Fruit fly (Drosophila melanogaster) whole organism, embryonic: ENCODE measurements around the gene Nup153.

ENCODE experiments used
- Adf1 ChIP-seq: fragments of 200-800 bp; sonication (Bioruptor generic); IDR thresholded peaks from 2 replicates; pipeline ENCODE4 v1.3.6; 2022; ENCODE audit warnings: missing biosample characterization, missing genetic modification characterization
- Aef1 ChIP-seq: fragments of 200-800 bp; sonication (Bioruptor generic); IDR thresholded peaks from 3 replicates; pipeline ENCODE4 v1.3.6; 2022; ENCODE audit warnings: missing biosample characterization, missing genetic modification characterization
- B-H2 ChIP-seq: fragments of 200-800 bp; sonication (Bioruptor generic); optimal IDR thresholded peaks from 2 replicates; lab custom pipeline; 2018; ENCODE audit warnings: missing biosample characterization, mild to moderate bottlenecking, missing genetic modification characterization
- CG10209 ChIP-seq: fragments of 200-800 bp; sonication (Bioruptor generic); optimal IDR thresholded peaks from 3 replicates; lab custom pipeline; 2017; ENCODE audit warnings: missing biosample characterization, mild to moderate bottlenecking, missing genetic modification characterization, missing genetic modification reagents
- CG10267 ChIP-seq: fragments of 200-800 bp; sonication (Bioruptor generic); optimal IDR thresholded peaks from 2 replicates; lab custom pipeline; 2018; ENCODE audit warnings: missing biosample characterization, mild to moderate bottlenecking, missing genetic modification characterization, moderate library complexity
- CG10543 ChIP-seq: fragments of 200-800 bp; sonication (Bioruptor generic); optimal IDR thresholded peaks from 3 replicates; lab custom pipeline; 2017; ENCODE audit warnings: missing biosample characterization, mild to moderate bottlenecking, missing genetic modification characterization, moderate library complexity
- CG11085 ChIP-seq: fragments of 200-800 bp; sonication (Bioruptor generic); IDR thresholded peaks from 2 replicates; pipeline ENCODE4 v1.3.6; 2022; ENCODE audit warnings: missing biosample characterization, missing genetic modification characterization
- CG11093 ChIP-seq: fragments of 200-800 bp; sonication (Bioruptor generic); IDR thresholded peaks from 3 replicates; pipeline ENCODE4 v1.3.6; 2022; ENCODE audit warnings: missing biosample characterization, missing genetic modification characterization
- CG11695 ChIP-seq: fragments of 200-800 bp; sonication (Bioruptor generic); IDR thresholded peaks from 3 replicates; pipeline ENCODE4 v1.3.6; 2022; ENCODE audit warnings: missing biosample characterization, missing genetic modification characterization
- CG12104 ChIP-seq: fragments of 200-800 bp; sonication (Bioruptor generic); optimal IDR thresholded peaks from 3 replicates; lab custom pipeline; 2016; ENCODE audit warnings: missing biosample characterization, missing genetic modification characterization
- CG12219 ChIP-seq: fragments of 200-800 bp; sonication (Bioruptor generic); optimal IDR thresholded peaks from 3 replicates; lab custom pipeline; 2018; ENCODE audit warnings: missing biosample characterization, mild to moderate bottlenecking, missing genetic modification characterization
- CG12744 ChIP-seq: fragments of 200-800 bp; sonication (Bioruptor generic); optimal IDR thresholded peaks from 2 replicates; lab custom pipeline; 2016; ENCODE audit warnings: missing biosample characterization, missing genetic modification characterization
- CG12769 ChIP-seq: fragments of 200-800 bp; sonication (Bioruptor generic); optimal IDR thresholded peaks from 2 replicates; lab custom pipeline; 2019; ENCODE audit warnings: missing biosample characterization, mild to moderate bottlenecking, missing genetic modification characterization, moderate library complexity
- CG13775 ChIP-seq: fragments of 200-800 bp; sonication (Bioruptor generic); optimal IDR thresholded peaks from 3 replicates; lab custom pipeline; 2017; ENCODE audit warnings: missing biosample characterization, mild to moderate bottlenecking, missing genetic modification characterization
- CG14441 ChIP-seq: fragments of 200-800 bp; sonication (Bioruptor generic); IDR thresholded peaks from 2 replicates; pipeline ENCODE4 v1.3.6; 2022; ENCODE audit warnings: missing biosample characterization, missing genetic modification characterization
- CG14667 ChIP-seq: fragments of 200-800 bp; sonication (Bioruptor generic); IDR thresholded peaks from 2 replicates; pipeline ENCODE4 v1.3.6; 2022; ENCODE audit warnings: missing biosample characterization, missing genetic modification characterization
- CG15269 ChIP-seq: fragments of 200-800 bp; sonication (Bioruptor generic); optimal IDR thresholded peaks from 2 replicates; lab custom pipeline; 2018; ENCODE audit warnings: missing biosample characterization, mild to moderate bottlenecking, missing genetic modification characterization, moderate library complexity
- CG17568 ChIP-seq: fragments of 200-800 bp; sonication (Bioruptor generic); optimal IDR thresholded peaks from 2 replicates; lab custom pipeline; 2018; ENCODE audit warnings: missing biosample characterization, mild to moderate bottlenecking, missing genetic modification characterization, moderate library complexity
- CG18476 ChIP-seq: fragments of 200-800 bp; sonication (Bioruptor generic); optimal IDR thresholded peaks from 2 replicates; lab custom pipeline; 2016; ENCODE audit warnings: missing biosample characterization, mild to moderate bottlenecking, missing genetic modification characterization
- CG30020 ChIP-seq: fragments of 200-800 bp; optimal IDR thresholded peaks from 2 replicates; lab custom pipeline; 2019; ENCODE audit warnings: missing biosample characterization, mild to moderate bottlenecking, missing genetic modification characterization, moderate library complexity
- CG32772 ChIP-seq: fragments of 200-800 bp; sonication (Bioruptor generic); IDR thresholded peaks from 2 replicates; pipeline ENCODE4 v1.3.6; 2022; ENCODE audit warnings: missing biosample characterization, missing genetic modification characterization
- CG4424 ChIP-seq: fragments of 200-800 bp; sonication (Bioruptor generic); optimal IDR thresholded peaks from 3 replicates; lab custom pipeline; 2016; ENCODE audit warnings: missing biosample characterization, missing genetic modification characterization
- CG7928 ChIP-seq: fragments of 200-800 bp; sonication (Bioruptor generic); optimal IDR thresholded peaks from 2 replicates; lab custom pipeline; 2017; ENCODE audit warnings: missing biosample characterization, mild to moderate bottlenecking, missing genetic modification characterization
- CG8924 ChIP-seq: fragments of 200-800 bp; optimal IDR thresholded peaks from 3 replicates; lab custom pipeline; 2019; ENCODE audit warnings: missing biosample characterization, mild to moderate bottlenecking, missing genetic modification characterization, moderate library complexity
- CG9797 ChIP-seq: fragments of 200-800 bp; sonication (Bioruptor generic); optimal IDR thresholded peaks from 3 replicates; lab custom pipeline; 2018; ENCODE audit warnings: missing biosample characterization, mild to moderate bottlenecking, missing genetic modification characterization
- D ChIP-seq, 2 experiments: fragments of 200-800 bp in 1 of 2; fragments of >200 bp in 1 of 2; sonication (Bioruptor generic) in 1 of 2; optimal IDR thresholded peaks; 2 replicates in 1 of 2; 3 replicates in 1 of 2; lab custom pipeline; 2017; ENCODE audit warnings: mild to moderate bottlenecking in 1 of 2, missing biosample characterization in 1 of 2, missing genetic modification characterization in 1 of 2, missing genetic modification reagents in 1 of 2
- Dll ChIP-seq: fragments of 200-800 bp; sonication (Bioruptor generic); IDR thresholded peaks from 4 replicates; pipeline ENCODE4 v1.3.6; 2022; ENCODE audit warnings: missing biosample characterization, missing genetic modification characterization; ENCODE audit not compliant: partially characterized antibody
- Dref ChIP-seq: fragments of 200-800 bp; sonication (Bioruptor generic); IDR thresholded peaks from 2 replicates; pipeline ENCODE4 v1.3.6; 2022; ENCODE audit warnings: missing biosample characterization, missing genetic modification characterization
- Drgx ChIP-seq: fragments of 200-800 bp; sonication (Bioruptor generic); IDR thresholded peaks from 2 replicates; pipeline ENCODE4 v1.3.6; 2022; ENCODE audit warnings: missing biosample characterization, missing genetic modification characterization
- MTF-1 ChIP-seq: fragments of 200-800 bp; sonication (Bioruptor generic); optimal IDR thresholded peaks from 2 replicates; lab custom pipeline; 2018; ENCODE audit warnings: missing biosample characterization, mild to moderate bottlenecking, missing genetic modification characterization, borderline replicate concordance
- Max ChIP-seq: fragments of 200-800 bp; sonication (Bioruptor generic); optimal IDR thresholded peaks from 2 replicates; lab custom pipeline; 2016; ENCODE audit warnings: missing biosample characterization, mild to moderate bottlenecking, missing genetic modification characterization
- Nf-YB ChIP-seq: fragments of 200-800 bp; sonication (Bioruptor generic); optimal IDR thresholded peaks from 3 replicates; lab custom pipeline; 2019; ENCODE audit warnings: missing biosample characterization, mild to moderate bottlenecking, missing genetic modification characterization, moderate library complexity
- YL-1 ChIP-seq: fragments of 200-800 bp; sonication (Bioruptor generic); optimal IDR thresholded peaks from 3 replicates; lab custom pipeline; 2017; ENCODE audit warnings: missing biosample characterization, mild to moderate bottlenecking, missing genetic modification characterization
- ara ChIP-seq: fragments of 200-800 bp; sonication (Bioruptor generic); IDR thresholded peaks from 2 replicates; pipeline ENCODE4 v1.3.6; 2022; ENCODE audit warnings: missing biosample characterization, missing genetic modification characterization
- cad ChIP-seq: fragments of >200 bp; optimal IDR thresholded peaks from 2 replicates; lab custom pipeline; 2017; ENCODE audit warnings: missing biosample characterization, missing genetic modification characterization
- dm ChIP-seq: fragments of 200-800 bp; sonication (Bioruptor generic); optimal IDR thresholded peaks from 3 replicates; lab custom pipeline; 2016; ENCODE audit warnings: missing biosample characterization, missing genetic modification characterization
- ewg ChIP-seq: fragments of 200-800 bp; sonication (Bioruptor generic); optimal IDR thresholded peaks from 3 replicates; lab custom pipeline; 2017; ENCODE audit warnings: mild to moderate bottlenecking, missing biosample characterization, missing genetic modification reagents, missing genetic modification characterization
- knrl ChIP-seq: fragments of 200-800 bp; sonication (Bioruptor generic); IDR thresholded peaks from 3 replicates; pipeline ENCODE4 v1.3.6; 2022; ENCODE audit warnings: missing biosample characterization, missing genetic modification characterization; ENCODE audit not compliant: partially characterized antibody
- nerfin-2 ChIP-seq: fragments of 200-800 bp; sonication (Bioruptor generic); IDR thresholded peaks from 2 replicates; pipeline ENCODE4 v1.3.6; 2022; ENCODE audit warnings: missing biosample characterization, missing genetic modification characterization; ENCODE audit not compliant: partially characterized antibody
- nmo ChIP-seq: fragments of 200-800 bp; sonication (Bioruptor generic); optimal IDR thresholded peaks from 2 replicates; lab custom pipeline; 2018; ENCODE audit warnings: missing biosample characterization, mild to moderate bottlenecking, missing genetic modification characterization, moderate library complexity
- oc ChIP-seq: fragments of 200-800 bp; sonication (Bioruptor generic); optimal IDR thresholded peaks from 2 replicates; lab custom pipeline; 2018; ENCODE audit warnings: missing biosample characterization, mild to moderate bottlenecking, missing genetic modification characterization, moderate library complexity
- org-1 ChIP-seq: fragments of 200-800 bp; sonication (Bioruptor generic); optimal IDR thresholded peaks from 2 replicates; lab custom pipeline; 2017; ENCODE audit warnings: missing biosample characterization, missing genetic modification characterization
- otp ChIP-seq: fragments of 200-800 bp; sonication (Bioruptor generic); IDR thresholded peaks from 3 replicates; pipeline ENCODE4, ENCODE4 v1.3.6; 2022; ENCODE audit warnings: missing biosample characterization, missing genetic modification characterization
- pho ChIP-seq: fragments of 200-800 bp; sonication (Bioruptor generic); optimal IDR thresholded peaks from 2 replicates; lab custom pipeline; 2016; ENCODE audit warnings: missing biosample characterization, missing genetic modification characterization
- pros ChIP-seq: fragments of 200-800 bp; sonication (Bioruptor generic); optimal IDR thresholded peaks from 3 replicates; lab custom pipeline; 2019; ENCODE audit warnings: missing biosample characterization, mild to moderate bottlenecking, missing genetic modification characterization, moderate library complexity
- shn ChIP-seq: fragments of 200-800 bp; sonication (Bioruptor generic); optimal IDR thresholded peaks from 3 replicates; lab custom pipeline; 2016; ENCODE audit warnings: missing biosample characterization, missing genetic modification characterization
- tup ChIP-seq: fragments of 200-800 bp; sonication (Bioruptor generic); optimal IDR thresholded peaks from 2 replicates; lab custom pipeline; 2016; ENCODE audit warnings: missing biosample characterization, mild to moderate bottlenecking, missing genetic modification characterization, moderate library complexity
- wor ChIP-seq: fragments of 200-800 bp; sonication (Bioruptor generic); IDR thresholded peaks from 2 replicates; pipeline ENCODE4 v1.3.6; 2022; ENCODE audit warnings: missing biosample characterization, missing genetic modification characterization

Nup153 gene

dm6 chrX:16650078-16651063 is 51.3 kb downstream of the Nup153 start (continued):
- TF ChIP-seq CG14667 (GFP tag; lab: Robert Waterston, UW) (no peak), pho (GFP tag; lab: Kevin White, UChicago) (no peak), oc (peak; percentile 57), CG18476 (no peak), otp (peak; percentile 85), CG9797 (no peak), CG10267 (no peak), shn (no peak), pros (GFP tag; lab: Kevin White, UChicago) (no peak), CG12744 (GFP tag; lab: Kevin White, UChicago) (no peak), org-1 (peak; percentile 57), wor (GFP tag; lab: Robert Waterston, UW) (no peak), CG10209 (GFP tag; lab: Kevin White, UChicago) (no peak), Dref (GFP tag; lab: Robert Waterston, UW) (no peak), CG15269 (peak; percentile 59), CG17568 (GFP tag; lab: Kevin White, UChicago) (no peak), CG12219 (GFP tag; lab: Kevin White, UChicago) (no peak), CG30020 (tag; lab: Kevin White, UChicago) (no peak), Aef1 (GFP tag; lab: Robert Waterston, UW) (no peak), CG14441 (GFP tag; lab: Robert Waterston, UW) (peak; percentile 72), knrl (GFP tag; lab: Robert Waterston, UW) (no peak), ewg (GFP tag; lab: Kevin White, UChicago) (no peak), Max (GFP tag; lab: Kevin White, UChicago) (no peak), Drgx (peak; percentile 63), MTF-1 (GFP tag; lab: Kevin White, UChicago) (peak; percentile 3), CG11695 (GFP tag; lab: Robert Waterston, UW) (0 out of 3 replicates have a peak, but pooled peaks have one; percentile 27), CG32772 (GFP tag; lab: Robert Waterston, UW) (peak; percentile 42; the same call in 1 of the 2 replicates), dm (GFP tag; lab: Kevin White, UChicago) (no peak), CG11093 (GFP tag; lab: Robert Waterston, UW) (no peak), D (optimal IDR thresholded peaks at IDR 0.05; lab: Kevin White, UChicago) (no peak), D (GFP tag; optimal IDR thresholded peaks at IDR 0.05; lab: Kevin White, UChicago) (no peak), B-H2 (no peak), CG4424 (no peak), Dll (GFP tag; lab: Robert Waterston, UW) (no peak), CG13775 (GFP tag; lab: Kevin White, UChicago) (no peak), CG10543 (GFP tag; lab: Kevin White, UChicago) (peak; percentile 22), CG7928 (GFP tag; lab: Kevin White, UChicago) (no peak), CG12104 (GFP tag; lab: Kevin White, UChicago) (peak; percentile 6), nmo (GFP tag; lab: Kevin White, UChicago) (peak; percentile 79), Adf1 (GFP tag; lab: Robert Waterston, UW) (no peak), CG8924 (peak; percentile 26), nerfin-2 (GFP tag; lab: Robert Waterston, UW) (no peak), tup (no peak), CG12769 (tag; lab: Kevin White, UChicago) (peak; percentile 38), cad (GFP tag; lab: Kevin White, UChicago) (no peak), CG11085 (GFP tag; lab: Robert Waterston, UW) (no peak), ara (GFP tag; lab: Robert Waterston, UW) (no peak), Nf-YB (no peak), YL-1 (GFP tag; lab: Kevin White, UChicago) (no peak)
